Worm (Caenorhabditis elegans) whole organism, L3 larva: ENCODE results near the gene npp-26.

ENCODE experiments used
- R02D3.7 ChIP-seq: fragments of 150-350 bp; optimal IDR thresholded peaks from 2 replicates; lab custom pipeline; 2014; ENCODE audit warnings: missing biosample characterization, missing genetic modification characterization
- ZK546.5 ChIP-seq: sonication (generic microtip); optimal IDR thresholded peaks from 2 replicates; lab custom pipeline; 2017; ENCODE audit warnings: missing biosample characterization, missing genetic modification characterization
- aly-2 ChIP-seq: fragments of 150-350 bp; optimal IDR thresholded peaks from 2 replicates; lab custom pipeline; 2014; ENCODE audit warnings: missing biosample characterization, missing genetic modification characterization
- ceh-28 ChIP-seq: fragments of 150-350 bp; optimal IDR thresholded peaks from 2 replicates; lab custom pipeline; 2014; ENCODE audit warnings: missing biosample characterization, missing genetic modification reagents, missing genetic modification characterization
- ceh-82 ChIP-seq: fragments of 150-350 bp; optimal IDR thresholded peaks from 2 replicates; lab custom pipeline; 2014; ENCODE audit warnings: missing biosample characterization, missing genetic modification characterization
- ceh-9 ChIP-seq: sonication (generic microtip); optimal IDR thresholded peaks from 2 replicates; lab custom pipeline; 2018; ENCODE audit warnings: missing biosample characterization, missing genetic modification characterization
- elt-1 ChIP-seq: fragments of 150-350 bp; optimal IDR thresholded peaks from 2 replicates; lab custom pipeline; 2014; ENCODE audit warnings: missing biosample characterization, missing genetic modification characterization
- elt-2 ChIP-seq: sonication (generic microtip); optimal IDR thresholded peaks from 2 replicates; lab custom pipeline; 2016; ENCODE audit warnings: missing genetic modification reagents, mild to moderate bottlenecking, missing genetic modification characterization, missing compliant biosample characterization
- eor-1 ChIP-seq, 2 experiments: fragments of 150-350 bp; optimal IDR thresholded peaks; 2 replicates each; lab custom pipeline; 2014 to 2018; ENCODE audit warnings: missing biosample characterization in 2 of 2, missing genetic modification characterization in 2 of 2
- fkh-10 ChIP-seq: sonication (generic microtip); optimal IDR thresholded peaks from 2 replicates; lab custom pipeline; 2017; ENCODE audit warnings: missing biosample characterization, missing genetic modification reagents, missing genetic modification characterization
- fkh-2 ChIP-seq: fragments of 150-350 bp; optimal IDR thresholded peaks from 2 replicates; lab custom pipeline; 2014; ENCODE audit warnings: missing biosample characterization, missing genetic modification reagents, missing genetic modification characterization
- hmg-11 ChIP-seq: sonication (generic microtip); optimal IDR thresholded peaks from 2 replicates; lab custom pipeline; 2016; ENCODE audit warnings: missing genetic modification characterization, missing compliant biosample characterization
- jun-1 ChIP-seq: fragments of 150-350 bp; optimal IDR thresholded peaks from 2 replicates; lab custom pipeline; 2014; ENCODE audit warnings: missing biosample characterization, missing genetic modification reagents, missing genetic modification characterization
- lin-15B ChIP-seq: fragments of 150-350 bp; optimal IDR thresholded peaks from 2 replicates; lab custom pipeline; 2014; ENCODE audit warnings: missing biosample characterization, missing genetic modification characterization
- lsy-12 ChIP-seq: sonication (generic microtip); optimal IDR thresholded peaks from 2 replicates; lab custom pipeline; 2016; ENCODE audit warnings: mild to moderate bottlenecking, missing genetic modification characterization, missing compliant biosample characterization
- mdl-1 ChIP-seq: fragments of 150-350 bp; optimal IDR thresholded peaks from 2 replicates; lab custom pipeline; 2014; ENCODE audit warnings: missing biosample characterization, missing genetic modification characterization
- mml-1 ChIP-seq: fragments of 150-350 bp; sonication (generic microtip); optimal IDR thresholded peaks from 3 replicates; lab custom pipeline; 2014; ENCODE audit warnings: missing biosample characterization, missing genetic modification characterization
- nfya-1 ChIP-seq: sonication (generic microtip); optimal IDR thresholded peaks from 2 replicates; lab custom pipeline; 2017; ENCODE audit warnings: missing genetic modification characterization, mild to moderate bottlenecking, missing compliant biosample characterization, antibody characterized with exemption, moderate library complexity; ENCODE audit not compliant: insufficient read depth
- nhr-11 ChIP-seq: fragments of 150-350 bp; optimal IDR thresholded peaks from 2 replicates; lab custom pipeline; 2014; ENCODE audit warnings: missing biosample characterization, missing genetic modification characterization
- nhr-23 ChIP-seq: fragments of 150-350 bp; optimal IDR thresholded peaks from 2 replicates; lab custom pipeline; 2014; ENCODE audit warnings: missing biosample characterization, missing genetic modification reagents, missing genetic modification characterization
- nhr-237 ChIP-seq: fragments of 150-350 bp; optimal IDR thresholded peaks from 2 replicates; lab custom pipeline; 2014; ENCODE audit warnings: missing biosample characterization, missing genetic modification characterization
- nhr-25 ChIP-seq: sonication (generic microtip); optimal IDR thresholded peaks from 2 replicates; lab custom pipeline; 2017; ENCODE audit warnings: missing biosample characterization, missing genetic modification characterization
- nhr-43 ChIP-seq: sonication (generic microtip); optimal IDR thresholded peaks from 2 replicates; lab custom pipeline; 2016; ENCODE audit warnings: mild to moderate bottlenecking, missing genetic modification characterization, missing compliant biosample characterization; ENCODE audit not compliant: poor library complexity, severe bottlenecking
- nhr-76 ChIP-seq: fragments of 150-350 bp; sonication (generic microtip); optimal IDR thresholded peaks from 5 replicates; lab custom pipeline; 2014; ENCODE audit warnings: missing biosample characterization, missing genetic modification characterization
- nhr-77 ChIP-seq: fragments of 150-350 bp; optimal IDR thresholded peaks from 2 replicates; lab custom pipeline; 2014; ENCODE audit warnings: missing biosample characterization, missing genetic modification characterization
- pha-4 ChIP-seq: fragments of 150-350 bp; optimal IDR thresholded peaks from 2 replicates; lab custom pipeline; 2014; ENCODE audit warnings: missing biosample characterization, missing genetic modification reagents, missing genetic modification characterization
- pqm-1 ChIP-seq: fragments of 150-350 bp; optimal IDR thresholded peaks from 2 replicates; lab custom pipeline; 2017; ENCODE audit warnings: missing biosample characterization, missing genetic modification characterization, inconsistent platforms
- sea-2 ChIP-seq: fragments of 150-350 bp; sonication (generic microtip); optimal IDR thresholded peaks from 4 replicates; lab custom pipeline; 2014; ENCODE audit warnings: missing biosample characterization, missing genetic modification reagents, missing genetic modification characterization
- skn-1 ChIP-seq: fragments of 150-350 bp; optimal IDR thresholded peaks from 2 replicates; lab custom pipeline; 2014; ENCODE audit warnings: missing biosample characterization, missing genetic modification characterization
- snpc-4 ChIP-seq: fragments of 150-350 bp; optimal IDR thresholded peaks from 2 replicates; lab custom pipeline; 2014; ENCODE audit warnings: missing biosample characterization, missing genetic modification characterization
- unc-39 ChIP-seq: sonication (generic microtip); optimal IDR thresholded peaks from 4 replicates; lab custom pipeline; 2017; ENCODE audit warnings: missing biosample characterization, missing genetic modification characterization
- unc-62 ChIP-seq: fragments of 150-350 bp; sonication (generic microtip); optimal IDR thresholded peaks from 4 replicates; lab custom pipeline; 2014; ENCODE audit warnings: missing biosample characterization, missing genetic modification reagents, missing genetic modification characterization
- zag-1 ChIP-seq: fragments of 150-350 bp; optimal IDR thresholded peaks from 2 replicates; lab custom pipeline; 2014; ENCODE audit warnings: missing biosample characterization, missing genetic modification characterization
- ztf-11 ChIP-seq: fragments of 150-350 bp; optimal IDR thresholded peaks from 2 replicates; lab custom pipeline; 2014; ENCODE audit warnings: missing biosample characterization, missing genetic modification characterization
- ztf-4 ChIP-seq: fragments of 150-350 bp; optimal IDR thresholded peaks from 2 replicates; lab custom pipeline; 2014; ENCODE audit warnings: missing biosample characterization, missing genetic modification characterization

Gene npp-26

ce11 chrIV:4780129-4780528, 15.6 kb downstream of the npp-26 start, which contains the start of gene set-15:
Gene set-15 (minus strand): TSS chrIV:4780229.
- TF ChIP-seq nhr-23 (tag; lab: Kevin White, UChicago): no peak
- TF ChIP-seq sea-2 (GFP tag; lab: Kevin White, UChicago): no peak
- TF ChIP-seq unc-39 (tag; lab: Kevin White, UChicago): no peak
- TF ChIP-seq ZK546.5: no peak
- TF ChIP-seq mml-1: no peak
- no peak for TF ChIP-seq pqm-1
- TF ChIP-seq ceh-28 (tag; lab: Kevin White, UChicago): no peak
- TF ChIP-seq nhr-11: no peak
- no peak for TF ChIP-seq snpc-4
- no peak for TF ChIP-seq ceh-82 (tag; lab: Kevin White, UChicago)
- TF ChIP-seq lsy-12 (tag; lab: Kevin White, UChicago): no peak
- TF ChIP-seq elt-1 (tag; lab: Kevin White, UChicago): no peak
- no peak for TF ChIP-seq lin-15B (tag; lab: Kevin White, UChicago)
- TF ChIP-seq nhr-237 (tag; lab: Kevin White, UChicago): no peak
- no peak for TF ChIP-seq nhr-43 (tag; lab: Kevin White, UChicago)
- no peak for TF ChIP-seq mdl-1 (tag; lab: Kevin White, UChicago)
- TF ChIP-seq R02D3.7 (tag; lab: Kevin White, UChicago): no peak
- no peak for TF ChIP-seq elt-2 (tag; lab: Kevin White, UChicago)
- no peak for TF ChIP-seq pha-4
- no peak for TF ChIP-seq skn-1 (tag; lab: Kevin White, UChicago)

- peak; percentile 28 for TF ChIP-seq nfya-1
- TF ChIP-seq ztf-4 (tag; lab: Kevin White, UChicago): no peak
- TF ChIP-seq hmg-11 (tag; lab: Kevin White, UChicago): peak; percentile 76
- no peak for TF ChIP-seq ceh-82 (tag; lab: Kevin White, UChicago)
- TF ChIP-seq unc-39 (tag; lab: Kevin White, UChicago): no peak
- TF ChIP-seq snpc-4: no peak
- TF ChIP-seq pqm-1: no peak
- TF ChIP-seq ceh-28 (tag; lab: Kevin White, UChicago): no peak
- no peak for TF ChIP-seq nhr-77
- no peak for TF ChIP-seq nhr-76 (tag; lab: Kevin White, UChicago)
- TF ChIP-seq eor-1 (tag; optimal IDR thresholded peaks at IDR 0.05; lab: Kevin White, UChicago): no peak
- TF ChIP-seq, all 47 proteins: peak for 2
Observed at ce11 chrIV:4781123-4781522, 16.6 kb downstream of the npp-26 start.

ce11 chrIV:4788332-4788731, 23.8 kb downstream of the npp-26 start, which contains the start of gene nhr-104:
Gene nhr-104 (minus strand): TSS chrIV:4788692.
- TF ChIP-seq jun-1: peak; percentile 39
- TF ChIP-seq pqm-1: peak; percentile 67
- TF ChIP-seq zag-1: no peak
- peak; percentile 94 for TF ChIP-seq pha-4
- peak; percentile 63 for TF ChIP-seq elt-2 (tag; lab: Kevin White, UChicago)
- TF ChIP-seq skn-1 (tag; lab: Kevin White, UChicago): peak; percentile 94
- peak; percentile 36 for TF ChIP-seq nhr-43 (tag; lab: Kevin White, UChicago)
- peak; percentile 16 for TF ChIP-seq nfya-1
- peak; percentile 66 for TF ChIP-seq ceh-28 (tag; lab: Kevin White, UChicago)
- TF ChIP-seq nhr-25 (tag; lab: Kevin White, UChicago): peak; percentile 59
- TF ChIP-seq nhr-23 (tag; lab: Kevin White, UChicago): peak; percentile 69
- TF ChIP-seq mml-1: no peak
- no peak for TF ChIP-seq ceh-9

ce11 chrIV:4789445-4789844, 24.9 kb downstream of the npp-26 start, which contains the start of gene R11E3.1:
Gene R11E3.1 (plus strand): TSS chrIV:4789745.
- TF ChIP-seq pha-4: no peak
- TF ChIP-seq unc-39 (tag; lab: Kevin White, UChicago): no peak
- TF ChIP-seq fkh-10 (GFP tag; lab: Kevin White, UChicago): no peak
- no peak for TF ChIP-seq zag-1
- no peak for TF ChIP-seq sea-2 (GFP tag; lab: Kevin White, UChicago)
- TF ChIP-seq nhr-23 (tag; lab: Kevin White, UChicago): no peak
- TF ChIP-seq lin-15B (tag; lab: Kevin White, UChicago): no peak
- no peak for TF ChIP-seq nhr-43 (tag; lab: Kevin White, UChicago)
- TF ChIP-seq aly-2: no peak
- no peak for TF ChIP-seq fkh-2 (tag; lab: Kevin White, UChicago)
- no peak for TF ChIP-seq nhr-11
- TF ChIP-seq ztf-11 (tag; lab: Kevin White, UChicago): no peak
- no peak for TF ChIP-seq ZK546.5
- no peak for TF ChIP-seq hmg-11 (tag; lab: Kevin White, UChicago)
- no peak for TF ChIP-seq pqm-1
- TF ChIP-seq unc-62 (GFP tag; lab: Kevin White, UChicago): no peak
- no peak for TF ChIP-seq nhr-25 (tag; lab: Kevin White, UChicago)
